Fruit fly (Drosophila melanogaster): ENCODE data around the gene CG6761.

DNA sequence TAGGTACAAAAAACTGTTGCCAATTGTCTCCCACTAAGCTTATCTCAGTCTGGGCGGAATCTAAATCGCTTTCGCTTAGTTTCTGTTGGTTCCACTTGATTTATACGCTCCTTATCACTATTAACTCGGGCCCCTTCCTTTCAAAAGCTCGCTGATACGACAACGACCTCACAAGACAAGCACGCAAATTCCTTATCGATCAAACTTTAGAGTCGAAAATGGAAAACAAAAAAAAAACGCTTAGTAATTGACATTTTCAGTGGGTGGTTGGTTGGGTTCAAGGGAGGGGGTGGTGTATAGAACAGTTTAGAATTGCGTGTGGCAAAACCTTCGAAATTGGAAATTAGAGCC is 11.9 kb downstream of the CG6761 start:
- no peak for TF ChIP-seq psq (optimal IDR thresholded peaks at IDR 0.05)
- no peak for TF ChIP-seq insv (optimal IDR thresholded peaks at IDR 0.05)
- TF ChIP-seq ttk (optimal IDR thresholded peaks at IDR 0.05): no peak
- TF ChIP-seq h (optimal IDR thresholded peaks at IDR 0.05): no peak
- TF ChIP-seq Myc (optimal IDR thresholded peaks at IDR 0.05): no peak

Measured in Kc167 (cell line).